Worm (Caenorhabditis elegans): ENCODE measurements around the gene W01B6.8.

- TF ChIP-seq lin-29 (GFP tag; IDR thresholded peaks at IDR 0.05) (no peak), ZK337.2 (GFP tag; IDR thresholded peaks at IDR 0.05) (no peak)
These were observed 44.8 kb upstream of the W01B6.8 start, which contains the start of the genes gtbp-1 and K08F4.3 for ce11 chrIV:10128906-10129386.
